Fruit fly (Drosophila melanogaster): Measurements from ENCODE around the gene CG5466.

dm6 chr3R:20635735-20636134 lies 18.1 kb downstream of the CG5466 start:
- TF ChIP-seq CTCF (optimal IDR thresholded peaks at IDR 0.05) (no peak), CG8478 (optimal IDR thresholded peaks at IDR 0.05) (no peak)
